Worm (Caenorhabditis elegans) whole organism, L1 larva: ENCODE results near the gene R07B7.12.

Experiments
- efl-1 ChIP-seq, 4 experiments: fragments of 150-350 bp; optimal IDR thresholded peaks in 3 of 4; peaks in 1 of 4; 1 replicate in 1 of 4; 2 replicates in 3 of 4; lab custom pipeline; 2014; ENCODE audit warnings: missing biosample characterization in 2 of 4, missing genetic modification characterization in 2 of 4, missing genetic modification reagents in 2 of 4
- fkh-10 ChIP-seq: sonication (generic microtip); optimal IDR thresholded peaks from 2 replicates; lab custom pipeline; 2017; ENCODE audit warnings: missing biosample characterization, missing genetic modification reagents, missing genetic modification characterization

- TF ChIP-seq efl-1 (optimal IDR thresholded peaks at IDR 0.05; lab: Kevin White, UChicago) (no peak), efl-1 (GFP tag; optimal IDR thresholded peaks at IDR 0.05 in 1 of 2; lab: Kevin White, UChicago) (no peak), fkh-10 (GFP tag; lab: Kevin White, UChicago) (no peak)
These were observed 8.6 kb upstream of the R07B7.12 start, which contains the start of gene R07B7.9 for ce11 chrV:12080274-12080673.
